Worm (Caenorhabditis elegans) whole organism, L3 larva: ENCODE measurements around the gene ins-32.

ENCODE experiments used
- R02D3.7 ChIP-seq: fragments of 150-350 bp; optimal IDR thresholded peaks from 2 replicates; lab custom pipeline; 2014; ENCODE audit warnings: missing biosample characterization, missing genetic modification characterization
- ceh-16 ChIP-seq: sonication (generic microtip); optimal IDR thresholded peaks from 2 replicates; lab custom pipeline; 2017; ENCODE audit warnings: missing biosample characterization, missing genetic modification characterization
- ceh-28 ChIP-seq: fragments of 150-350 bp; optimal IDR thresholded peaks from 2 replicates; lab custom pipeline; 2014; ENCODE audit warnings: missing biosample characterization, missing genetic modification reagents, missing genetic modification characterization
- ceh-9 ChIP-seq: sonication (generic microtip); optimal IDR thresholded peaks from 2 replicates; lab custom pipeline; 2018; ENCODE audit warnings: missing biosample characterization, missing genetic modification characterization
- daf-12 ChIP-seq: fragments of 150-350 bp; optimal IDR thresholded peaks from 2 replicates; lab custom pipeline; 2014; ENCODE audit warnings: missing biosample characterization, missing genetic modification reagents, missing genetic modification characterization
- egl-5 ChIP-seq: fragments of 150-350 bp; optimal IDR thresholded peaks from 2 replicates; lab custom pipeline; 2017; ENCODE audit warnings: missing biosample characterization, missing genetic modification reagents, missing genetic modification characterization, inconsistent platforms
- elt-1 ChIP-seq: fragments of 150-350 bp; optimal IDR thresholded peaks from 2 replicates; lab custom pipeline; 2014; ENCODE audit warnings: missing biosample characterization, missing genetic modification characterization
- elt-2 ChIP-seq: sonication (generic microtip); optimal IDR thresholded peaks from 2 replicates; lab custom pipeline; 2016; ENCODE audit warnings: missing genetic modification reagents, mild to moderate bottlenecking, missing genetic modification characterization, missing compliant biosample characterization
- elt-3 ChIP-seq, 3 experiments: fragments of 150-350 bp in 1 of 3; sonication (generic microtip) in 2 of 3; optimal IDR thresholded peaks; 2 replicates in 2 of 3; 4 replicates in 1 of 3; lab custom pipeline; 2014 to 2017; ENCODE audit warnings: missing biosample characterization in 3 of 3, missing genetic modification characterization in 3 of 3
- fkh-10 ChIP-seq: sonication (generic microtip); optimal IDR thresholded peaks from 2 replicates; lab custom pipeline; 2017; ENCODE audit warnings: missing biosample characterization, missing genetic modification reagents, missing genetic modification characterization
- fkh-2 ChIP-seq: fragments of 150-350 bp; optimal IDR thresholded peaks from 2 replicates; lab custom pipeline; 2014; ENCODE audit warnings: missing biosample characterization, missing genetic modification reagents, missing genetic modification characterization
- hmg-11 ChIP-seq: sonication (generic microtip); optimal IDR thresholded peaks from 2 replicates; lab custom pipeline; 2016; ENCODE audit warnings: missing genetic modification characterization, missing compliant biosample characterization
- jun-1 ChIP-seq: fragments of 150-350 bp; optimal IDR thresholded peaks from 2 replicates; lab custom pipeline; 2014; ENCODE audit warnings: missing biosample characterization, missing genetic modification reagents, missing genetic modification characterization
- lin-15B ChIP-seq: fragments of 150-350 bp; optimal IDR thresholded peaks from 2 replicates; lab custom pipeline; 2014; ENCODE audit warnings: missing biosample characterization, missing genetic modification characterization
- lin-39 ChIP-seq: fragments of 150-350 bp; optimal IDR thresholded peaks from 2 replicates; lab custom pipeline; 2018; ENCODE audit warnings: missing biosample characterization, missing genetic modification reagents, missing genetic modification characterization
- lsy-12 ChIP-seq: sonication (generic microtip); optimal IDR thresholded peaks from 2 replicates; lab custom pipeline; 2016; ENCODE audit warnings: mild to moderate bottlenecking, missing genetic modification characterization, missing compliant biosample characterization
- nfya-1 ChIP-seq: sonication (generic microtip); optimal IDR thresholded peaks from 2 replicates; lab custom pipeline; 2017; ENCODE audit warnings: missing genetic modification characterization, mild to moderate bottlenecking, missing compliant biosample characterization, antibody characterized with exemption, moderate library complexity; ENCODE audit not compliant: insufficient read depth
- nhr-12 ChIP-seq: fragments of 150-350 bp; optimal IDR thresholded peaks from 2 replicates; lab custom pipeline; 2014; ENCODE audit warnings: missing biosample characterization, missing genetic modification characterization
- nhr-23 ChIP-seq: fragments of 150-350 bp; optimal IDR thresholded peaks from 2 replicates; lab custom pipeline; 2014; ENCODE audit warnings: missing biosample characterization, missing genetic modification reagents, missing genetic modification characterization
- nhr-237 ChIP-seq: fragments of 150-350 bp; optimal IDR thresholded peaks from 2 replicates; lab custom pipeline; 2014; ENCODE audit warnings: missing biosample characterization, missing genetic modification characterization
- nhr-25 ChIP-seq: sonication (generic microtip); optimal IDR thresholded peaks from 2 replicates; lab custom pipeline; 2017; ENCODE audit warnings: missing biosample characterization, missing genetic modification characterization
- nhr-28 ChIP-seq: fragments of 150-350 bp; optimal IDR thresholded peaks from 2 replicates; lab custom pipeline; 2014; ENCODE audit warnings: missing biosample characterization, missing genetic modification characterization
- nhr-43 ChIP-seq: sonication (generic microtip); optimal IDR thresholded peaks from 2 replicates; lab custom pipeline; 2016; ENCODE audit warnings: mild to moderate bottlenecking, missing genetic modification characterization, missing compliant biosample characterization; ENCODE audit not compliant: poor library complexity, severe bottlenecking
- nhr-67 ChIP-seq: fragments of 150-350 bp; optimal IDR thresholded peaks from 2 replicates; lab custom pipeline; 2014; ENCODE audit warnings: missing biosample characterization, missing genetic modification characterization
- nhr-76 ChIP-seq: fragments of 150-350 bp; sonication (generic microtip); optimal IDR thresholded peaks from 5 replicates; lab custom pipeline; 2014; ENCODE audit warnings: missing biosample characterization, missing genetic modification characterization
- nhr-77 ChIP-seq: fragments of 150-350 bp; optimal IDR thresholded peaks from 2 replicates; lab custom pipeline; 2014; ENCODE audit warnings: missing biosample characterization, missing genetic modification characterization
- pha-4 ChIP-seq: fragments of 150-350 bp; optimal IDR thresholded peaks from 2 replicates; lab custom pipeline; 2014; ENCODE audit warnings: missing biosample characterization, missing genetic modification reagents, missing genetic modification characterization
- pqm-1 ChIP-seq: fragments of 150-350 bp; optimal IDR thresholded peaks from 2 replicates; lab custom pipeline; 2017; ENCODE audit warnings: missing biosample characterization, missing genetic modification characterization, inconsistent platforms
- skn-1 ChIP-seq: fragments of 150-350 bp; optimal IDR thresholded peaks from 2 replicates; lab custom pipeline; 2014; ENCODE audit warnings: missing biosample characterization, missing genetic modification characterization
- snpc-4 ChIP-seq: fragments of 150-350 bp; optimal IDR thresholded peaks from 2 replicates; lab custom pipeline; 2014; ENCODE audit warnings: missing biosample characterization, missing genetic modification characterization
- tbx-2 ChIP-seq: sonication (generic microtip); optimal IDR thresholded peaks from 2 replicates; lab custom pipeline; 2016; ENCODE audit warnings: mild to moderate bottlenecking, missing genetic modification characterization, missing compliant biosample characterization
- unc-39 ChIP-seq: sonication (generic microtip); optimal IDR thresholded peaks from 4 replicates; lab custom pipeline; 2017; ENCODE audit warnings: missing biosample characterization, missing genetic modification characterization
- unc-62 ChIP-seq: fragments of 150-350 bp; sonication (generic microtip); optimal IDR thresholded peaks from 4 replicates; lab custom pipeline; 2014; ENCODE audit warnings: missing biosample characterization, missing genetic modification reagents, missing genetic modification characterization
- zag-1 ChIP-seq: fragments of 150-350 bp; optimal IDR thresholded peaks from 2 replicates; lab custom pipeline; 2014; ENCODE audit warnings: missing biosample characterization, missing genetic modification characterization
- ztf-11 ChIP-seq: fragments of 150-350 bp; optimal IDR thresholded peaks from 2 replicates; lab custom pipeline; 2014; ENCODE audit warnings: missing biosample characterization, missing genetic modification characterization

ins-32 gene

DNA sequence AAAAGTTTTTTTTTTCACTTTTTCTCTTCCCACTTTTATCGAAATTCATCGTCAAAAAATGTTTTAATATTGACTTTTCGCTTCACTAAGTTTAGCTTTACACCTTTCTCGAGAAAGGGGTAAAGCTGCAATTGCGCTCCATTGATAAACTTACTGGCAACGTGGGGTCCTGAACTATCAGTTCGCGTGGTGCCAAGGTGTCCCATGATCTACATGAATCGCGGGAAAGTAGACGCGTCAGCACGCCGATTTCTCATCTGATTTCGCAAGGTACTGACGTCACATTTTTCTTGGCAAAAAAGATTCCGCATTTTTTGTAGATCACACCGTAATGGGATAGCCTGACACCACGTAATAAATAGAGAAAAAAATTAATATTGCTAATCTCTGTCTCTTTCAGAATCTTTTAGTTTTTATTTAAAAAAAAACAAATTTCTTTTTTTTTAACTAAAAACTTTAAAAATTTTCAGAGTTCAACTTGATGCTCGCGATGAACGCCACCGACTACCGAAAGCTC is 8.8 kb upstream of the ins-32 start, which contains the start of gene lido-15:
Gene lido-15 (plus strand): TSS at position 467 of the 517 bp plus-strand sequence.
- TF ChIP-seq pha-4 (tag; lab: Kevin White, UChicago) (peak; percentile 48), nhr-25 (tag; lab: Kevin White, UChicago) (no peak)

ce11 chrII:3810550-3810949 is 7.4 kb upstream of the ins-32 start:
- no peak for TF ChIP-seq nhr-76 (tag; lab: Kevin White, UChicago)
- TF ChIP-seq nhr-77 (tag; lab: Kevin White, UChicago): no peak
- peak; percentile 7 for TF ChIP-seq egl-5 (tag; lab: Kevin White, UChicago)
- peak; percentile 57 for TF ChIP-seq hmg-11 (tag; lab: Kevin White, UChicago)
- TF ChIP-seq pqm-1 (tag; lab: Kevin White, UChicago): peak; percentile 24
- TF ChIP-seq ceh-16 (tag; lab: Kevin White, UChicago): no peak
- TF ChIP-seq nhr-67: no peak
- TF ChIP-seq elt-3 (tag; optimal IDR thresholded peaks at IDR 0.05; lab: Kevin White, UChicago): no peak
- TF ChIP-seq ceh-28 (tag; lab: Kevin White, UChicago): no peak
- peak; percentile 53 for TF ChIP-seq nfya-1
- peak; percentile 2 for TF ChIP-seq lin-15B (tag; lab: Kevin White, UChicago)
- TF ChIP-seq unc-62 (GFP tag; lab: Kevin White, UChicago): no peak
- TF ChIP-seq fkh-2 (tag; lab: Kevin White, UChicago): no peak
- TF ChIP-seq elt-2 (tag; lab: Kevin White, UChicago): peak; percentile 78
- peak; percentile 33 for TF ChIP-seq nhr-23
- TF ChIP-seq ceh-9 (tag; lab: Kevin White, UChicago): no peak
- peak; percentile 75 for TF ChIP-seq pha-4 (tag; lab: Kevin White, UChicago)
- TF ChIP-seq snpc-4 (tag; lab: Kevin White, UChicago): peak; percentile 40
- TF ChIP-seq jun-1: no peak
- TF ChIP-seq nhr-25 (tag; lab: Kevin White, UChicago): peak; percentile 14
- TF ChIP-seq elt-1: no peak
- TF ChIP-seq R02D3.7: peak; percentile 39
- TF ChIP-seq lin-39 (tag; lab: Kevin White, UChicago): peak; percentile 73

ce11 chrII:3808643-3809042 is 5.5 kb upstream of the ins-32 start:
- no peak for TF ChIP-seq nhr-237 (tag; lab: Kevin White, UChicago)
- no peak for TF ChIP-seq unc-39 (tag; lab: Kevin White, UChicago)
- TF ChIP-seq daf-12 (tag; lab: Kevin White, UChicago): no peak
- no peak for TF ChIP-seq nhr-25 (tag; lab: Kevin White, UChicago)
- TF ChIP-seq ceh-16 (tag; lab: Kevin White, UChicago): no peak
- TF ChIP-seq nhr-67: no peak
- TF ChIP-seq ztf-11: no peak
- no peak for TF ChIP-seq snpc-4 (tag; lab: Kevin White, UChicago)
- no peak for TF ChIP-seq lsy-12 (tag; lab: Kevin White, UChicago)
- TF ChIP-seq fkh-2 (tag; lab: Kevin White, UChicago): no peak
- no peak for TF ChIP-seq nhr-28 (tag; lab: Kevin White, UChicago)
- TF ChIP-seq, all 47 proteins: peak for 0

- TF ChIP-seq snpc-4 (tag; lab: Kevin White, UChicago): no peak
- peak; percentile 64 for TF ChIP-seq lin-39 (tag; lab: Kevin White, UChicago)
- peak; percentile 66 for TF ChIP-seq nhr-23
- no peak for TF ChIP-seq pha-4 (tag; lab: Kevin White, UChicago)
- no peak for TF ChIP-seq fkh-2 (tag; lab: Kevin White, UChicago)
- TF ChIP-seq nhr-28 (tag; lab: Kevin White, UChicago): no peak
- TF ChIP-seq tbx-2: no peak
- TF ChIP-seq nfya-1: peak; percentile 89
- TF ChIP-seq nhr-25 (tag; lab: Kevin White, UChicago): peak; percentile 4
- TF ChIP-seq egl-5 (tag; lab: Kevin White, UChicago): peak; percentile 30
- no peak for TF ChIP-seq elt-3 (tag; optimal IDR thresholded peaks at IDR 0.05; lab: Kevin White, UChicago)
- TF ChIP-seq jun-1: no peak
- peak; percentile 71 for TF ChIP-seq lin-15B (tag; lab: Kevin White, UChicago)
- TF ChIP-seq fkh-10 (GFP tag; lab: Kevin White, UChicago): no peak
- TF ChIP-seq nhr-12 (tag; lab: Kevin White, UChicago): no peak
- TF ChIP-seq unc-62 (GFP tag; lab: Kevin White, UChicago): no peak
- no peak for TF ChIP-seq ztf-11
- peak; percentile 63 for TF ChIP-seq elt-2 (tag; lab: Kevin White, UChicago)
- peak; percentile 38 for TF ChIP-seq pqm-1 (tag; lab: Kevin White, UChicago)
- no peak for TF ChIP-seq hmg-11 (tag; lab: Kevin White, UChicago)
- TF ChIP-seq R02D3.7: peak; percentile 99
- peak; percentile 71 for TF ChIP-seq nhr-43 (tag; lab: Kevin White, UChicago)
- peak; percentile 14 for TF ChIP-seq skn-1 (tag; lab: Kevin White, UChicago)
- no peak for TF ChIP-seq zag-1 (tag; lab: Kevin White, UChicago)
Measured at ce11 chrII:3808104-3808503, 5.0 kb upstream of the ins-32 start, which contains the start of gene F54D10.5. Gene F54D10.5, minus strand, starts transcription at chrII:3808177.
